Fruit fly (Drosophila melanogaster): ENCODE data around the gene CG42834.

The CG42834 gene

dm6 chr3R:17401289-17401752 is 17.2 kb upstream of the CG42834 start:
- TF ChIP-seq pan (optimal IDR thresholded peaks at IDR 0.05) (no peak), woc (GFP tag; optimal IDR thresholded peaks at IDR 0.05) (peak; percentile 35), Rel (GFP tag; optimal IDR thresholded peaks at IDR 0.05) (no peak), Rel (tag; optimal IDR thresholded peaks at IDR 0.05) (peak; percentile 29), Jra (GFP tag; optimal IDR thresholded peaks at IDR 0.05) (no peak), Hnf4 (GFP tag; optimal IDR thresholded peaks at IDR 0.05) (peak; percentile 34), br (GFP tag; optimal IDR thresholded peaks at IDR 0.05) (no peak), N (GFP tag; optimal IDR thresholded peaks at IDR 0.05) (peak; percentile 89), sage (GFP tag; optimal IDR thresholded peaks at IDR 0.05) (no peak), dsf (GFP tag; optimal IDR thresholded peaks at IDR 0.05; ENCODE audit: borderline replicate concordance) (peak; percentile 12), jim (GFP tag; optimal IDR thresholded peaks at IDR 0.05) (no peak), h (GFP tag; optimal IDR thresholded peaks at IDR 0.05) (peak; percentile 32), fru (GFP tag; optimal IDR thresholded peaks at IDR 0.05) (peak; percentile 45), tai (GFP tag; optimal IDR thresholded peaks at IDR 0.05) (peak; percentile 77), usp (GFP tag; optimal IDR thresholded peaks at IDR 0.05) (no peak), foxo (GFP tag; optimal IDR thresholded peaks at IDR 0.05) (peak in 1 of 2 experiments; percentile 45), HLH106 (tag; optimal IDR thresholded peaks at IDR 0.05) (peak; percentile 24), sv (GFP tag; optimal IDR thresholded peaks at IDR 0.05) (peak; percentile 35), GATAd (GFP tag; optimal IDR thresholded peaks at IDR 0.05) (no peak), ey (GFP tag; optimal IDR thresholded peaks at IDR 0.05) (peak; percentile 21), brk (GFP tag; optimal IDR thresholded peaks at IDR 0.05) (peak; percentile 45), rgr (GFP tag; optimal IDR thresholded peaks at IDR 0.05) (peak; percentile 35), Myc (optimal IDR thresholded peaks at IDR 0.05) (no peak)

dm6 chr3R:17402434-17402833 is 16.1 kb upstream of the CG42834 start, which contains the start of gene Sur-8:
TSS of gene Sur-8 (minus strand) at chr3R:17402515.
- TF ChIP-seq tai (GFP tag; optimal IDR thresholded peaks at IDR 0.05) (no peak), dsf (GFP tag; optimal IDR thresholded peaks at IDR 0.05; ENCODE audit: borderline replicate concordance) (no peak), CG9705 (GFP tag; optimal IDR thresholded peaks at IDR 0.05) (no peak), GATAd (GFP tag; optimal IDR thresholded peaks at IDR 0.05) (no peak), dl (GFP tag; optimal IDR thresholded peaks at IDR 0.05; ENCODE audit: insufficient read depth in 1 of 2, partially characterized antibody in 2 of 2) (no peak), usp (GFP tag; optimal IDR thresholded peaks at IDR 0.05) (no peak), dmrt93B (GFP tag; optimal IDR thresholded peaks at IDR 0.05) (peak; percentile 25), Rel (GFP tag; optimal IDR thresholded peaks at IDR 0.05) (no peak), Rel (tag; optimal IDR thresholded peaks at IDR 0.05) (no peak), N (GFP tag; optimal IDR thresholded peaks at IDR 0.05) (no peak), br (GFP tag; optimal IDR thresholded peaks at IDR 0.05) (peak; percentile 48), Hr78 (GFP tag; optimal IDR thresholded peaks at IDR 0.05) (no peak), jim (GFP tag; optimal IDR thresholded peaks at IDR 0.05) (no peak), Jra (GFP tag; optimal IDR thresholded peaks at IDR 0.05) (no peak), lola (GFP tag; optimal IDR thresholded peaks at IDR 0.05) (no peak), woc (GFP tag; optimal IDR thresholded peaks at IDR 0.05) (no peak), CG32264 (GFP tag; optimal IDR thresholded peaks at IDR 0.05) (no peak), rgr (GFP tag; optimal IDR thresholded peaks at IDR 0.05) (peak; percentile 54), Abd-B (GFP tag; optimal IDR thresholded peaks at IDR 0.05) (no peak), Sp1 (GFP tag; optimal IDR thresholded peaks at IDR 0.05) (no peak), Hr83 (GFP tag; optimal IDR thresholded peaks at IDR 0.05; ENCODE audit: poor library complexity, severe bottlenecking) (peak; percentile 64), Dfd (GFP tag; optimal IDR thresholded peaks at IDR 0.05) (no peak), CrebA (GFP tag; optimal IDR thresholded peaks at IDR 0.05; ENCODE audit: borderline replicate concordance) (no peak), OdsH (GFP tag; optimal IDR thresholded peaks at IDR 0.05) (peak; percentile 35), sv (GFP tag; optimal IDR thresholded peaks at IDR 0.05) (peak; percentile 33), Dif (GFP tag; optimal IDR thresholded peaks at IDR 0.05; ENCODE audit: partially characterized antibody) (no peak), Hnf4 (GFP tag; optimal IDR thresholded peaks at IDR 0.05) (no peak), h (GFP tag; optimal IDR thresholded peaks at IDR 0.05) (peak; percentile 50), foxo (GFP tag; optimal IDR thresholded peaks at IDR 0.05) (peak in 1 of 2 experiments; percentile 57), sage (GFP tag; optimal IDR thresholded peaks at IDR 0.05) (no peak), pan (optimal IDR thresholded peaks at IDR 0.05) (no peak), fru (GFP tag; optimal IDR thresholded peaks at IDR 0.05) (peak; percentile 24), Myc (optimal IDR thresholded peaks at IDR 0.05) (peak; percentile 32), Vsx2 (GFP tag; optimal IDR thresholded peaks at IDR 0.05; ENCODE audit: partially characterized antibody) (no peak), Mio (GFP tag; optimal IDR thresholded peaks at IDR 0.05) (no peak), HLH106 (tag; optimal IDR thresholded peaks at IDR 0.05) (peak; percentile 29), ey (GFP tag; optimal IDR thresholded peaks at IDR 0.05) (peak; percentile 39), brk (GFP tag; optimal IDR thresholded peaks at IDR 0.05) (no peak), psq (GFP tag; optimal IDR thresholded peaks at IDR 0.05) (peak; percentile 26)
